Fruit fly (Drosophila melanogaster): ENCODE results near the gene t-cup.
A peak's percentile ranks its signal among the peaks of the same experiment; 100 is the strongest.

The t-cup gene

dm6 chr2L:12467673-12468072, 29.5 kb downstream of the t-cup start (continued):
- TF ChIP-seq CG1647 (GFP tag; optimal IDR thresholded peaks at IDR 0.05) (peak; percentile 21), sens (GFP tag) (peak; percentile 44), ato (GFP tag; IDR thresholded peaks at IDR 0.05; ENCODE audit: partially characterized antibody) (no peak), CG16815 (GFP tag; optimal IDR thresholded peaks at IDR 0.05) (peak; percentile 4), kay (GFP tag; optimal IDR thresholded peaks at IDR 0.05) (peak; percentile 17), dysf (GFP tag; IDR thresholded peaks at IDR 0.05) (peak; percentile 70; the same call in 2 of the 3 replicates), B-H2 (GFP tag; optimal IDR thresholded peaks at IDR 0.05) (peak; percentile 84), Hmr (GFP tag; optimal IDR thresholded peaks at IDR 0.05) (peak; percentile 70), CG17912 (GFP tag; optimal IDR thresholded peaks at IDR 0.05) (no peak), Meics (GFP tag; optimal IDR thresholded peaks at IDR 0.05) (peak; percentile 77), NK7.1 (GFP tag; optimal IDR thresholded peaks at IDR 0.05) (peak; percentile 37), CG18599 (GFP tag; optimal IDR thresholded peaks at IDR 0.05) (peak; percentile 84), fd96Cb (tag; optimal IDR thresholded peaks at IDR 0.05) (no peak), Dfd (GFP tag; optimal IDR thresholded peaks at IDR 0.05) (no peak), CG12391 (tag; optimal IDR thresholded peaks at IDR 0.05) (peak; percentile 20), CG10147 (GFP tag; optimal IDR thresholded peaks at IDR 0.05) (peak; percentile 23), Dip3 (GFP tag; optimal IDR thresholded peaks at IDR 0.05) (peak; percentile 43), CG17568 (GFP tag; optimal IDR thresholded peaks at IDR 0.05) (no peak), CG3995 (GFP tag; optimal IDR thresholded peaks at IDR 0.05) (peak; percentile 19), CG8924 (tag; optimal IDR thresholded peaks at IDR 0.05) (peak; percentile 17), p53 (GFP tag; optimal IDR thresholded peaks at IDR 0.05) (peak; percentile 22), Side (GFP tag; optimal IDR thresholded peaks at IDR 0.05) (peak; percentile 64), D19B (GFP tag; optimal IDR thresholded peaks at IDR 0.05) (peak; percentile 73), CG2116 (GFP tag; optimal IDR thresholded peaks at IDR 0.05) (no peak), NfI (GFP tag; optimal IDR thresholded peaks at IDR 0.05) (peak; percentile 32), lov (optimal IDR thresholded peaks at IDR 0.05) (no peak), lov (GFP tag; IDR thresholded peaks at IDR 0.05) (no peak), Mes4 (GFP tag; optimal IDR thresholded peaks at IDR 0.05) (no peak), CG34376 (GFP tag; optimal IDR thresholded peaks at IDR 0.05) (peak; percentile 73), Nf-YB (GFP tag; optimal IDR thresholded peaks at IDR 0.05) (peak; percentile 28), zf30C (GFP tag; optimal IDR thresholded peaks at IDR 0.05) (no peak), CG31441 (GFP tag; IDR thresholded peaks at IDR 0.05) (no peak), H2.0 (GFP tag; IDR thresholded peaks at IDR 0.05) (peak; percentile 34; the same call in 1 of the 2 replicates), seq (GFP tag; IDR thresholded peaks at IDR 0.05) (peak; percentile 50; the same call in 1 of the 2 replicates), Chrac-16 (GFP tag; optimal IDR thresholded peaks at IDR 0.05) (peak; percentile 41), CG11723 (GFP tag; optimal IDR thresholded peaks at IDR 0.05) (peak; percentile 14), ewg (GFP tag; optimal IDR thresholded peaks at IDR 0.05) (no peak), schlank (tag; optimal IDR thresholded peaks at IDR 0.05) (peak; percentile 63), CG3847 (GFP tag; IDR thresholded peaks at IDR 0.05) (peak; percentile 68), cg (GFP tag; optimal IDR thresholded peaks at IDR 0.05) (no peak), Abd-B (GFP tag; optimal IDR thresholded peaks at IDR 0.05) (no peak), Ets65A (GFP tag) (no peak), gcm (GFP tag; optimal IDR thresholded peaks at IDR 0.05) (no peak), cas (GFP tag; IDR thresholded peaks at IDR 0.05) (0 out of 2 replicates have a peak, but pooled peaks have one; percentile 19), CG10959 (GFP tag; IDR thresholded peaks at IDR 0.05) (no peak), ab (GFP tag; optimal IDR thresholded peaks at IDR 0.05) (no peak), CG7963 (GFP tag; IDR thresholded peaks at IDR 0.05; ENCODE audit: partially characterized antibody) (no peak), B-H1 (GFP tag; IDR thresholded peaks at IDR 0.05) (peak; percentile 19; the same call in 1 of the 3 replicates), en (GFP tag; optimal IDR thresholded peaks at IDR 0.05) (no peak), Hmx (GFP tag; optimal IDR thresholded peaks at IDR 0.05) (no peak), CG10431 (GFP tag; optimal IDR thresholded peaks at IDR 0.05) (no peak), CG30403 (GFP tag; optimal IDR thresholded peaks at IDR 0.05) (peak; percentile 38)
